Fruit fly (Drosophila melanogaster) whole organism, embryonic: ENCODE measurements around the gene Appl.

Experiments
- CG10209 ChIP-seq: fragments of 200-800 bp; sonication (Bioruptor generic); optimal IDR thresholded peaks from 3 replicates; lab custom pipeline; 2017; ENCODE audit warnings: missing biosample characterization, mild to moderate bottlenecking, missing genetic modification characterization, missing genetic modification reagents
- CG10431 ChIP-seq: fragments of 200-800 bp; sonication (Bioruptor generic); optimal IDR thresholded peaks from 3 replicates; lab custom pipeline; 2018; ENCODE audit warnings: missing biosample characterization, mild to moderate bottlenecking, missing genetic modification characterization
- CG12219 ChIP-seq: fragments of 200-800 bp; sonication (Bioruptor generic); optimal IDR thresholded peaks from 3 replicates; lab custom pipeline; 2018; ENCODE audit warnings: missing biosample characterization, mild to moderate bottlenecking, missing genetic modification characterization
- CG12391 ChIP-seq: fragments of 200-800 bp; sonication (Bioruptor generic); optimal IDR thresholded peaks from 3 replicates; lab custom pipeline; 2018; ENCODE audit warnings: missing biosample characterization, mild to moderate bottlenecking, missing genetic modification characterization, moderate library complexity
- CG12769 ChIP-seq: fragments of 200-800 bp; sonication (Bioruptor generic); optimal IDR thresholded peaks from 2 replicates; lab custom pipeline; 2019; ENCODE audit warnings: missing biosample characterization, mild to moderate bottlenecking, missing genetic modification characterization, moderate library complexity
- CG14441 ChIP-seq: fragments of 200-800 bp; sonication (Bioruptor generic); IDR thresholded peaks from 2 replicates; pipeline ENCODE4 v1.3.6; 2022; ENCODE audit warnings: missing biosample characterization, missing genetic modification characterization
- CG14965 ChIP-seq: fragments of 200-800 bp; sonication (Bioruptor generic); optimal IDR thresholded peaks from 2 replicates; lab custom pipeline; 2016; ENCODE audit warnings: missing biosample characterization, missing genetic modification characterization, borderline replicate concordance
- CG15011 ChIP-seq: fragments of 200-800 bp; sonication (Bioruptor generic); optimal IDR thresholded peaks from 3 replicates; lab custom pipeline; 2018; ENCODE audit warnings: missing biosample characterization, mild to moderate bottlenecking, missing genetic modification characterization
- CG15514 ChIP-seq: fragments of 200-800 bp; sonication (Bioruptor generic); optimal IDR thresholded peaks from 3 replicates; lab custom pipeline; 2017; ENCODE audit warnings: missing biosample characterization, missing genetic modification characterization, mild to moderate bottlenecking, moderate library complexity, missing genetic modification reagents
- CG17385 ChIP-seq: fragments of 200-800 bp; sonication (Bioruptor generic); optimal IDR thresholded peaks from 3 replicates; lab custom pipeline; 2018; ENCODE audit warnings: missing biosample characterization, mild to moderate bottlenecking, missing genetic modification characterization
- CG18262 ChIP-seq: fragments of 200-800 bp; optimal IDR thresholded peaks from 3 replicates; lab custom pipeline; 2019; ENCODE audit warnings: missing biosample characterization, mild to moderate bottlenecking, missing genetic modification characterization, moderate library complexity
- CG2678 ChIP-seq: fragments of 200-800 bp; sonication (Bioruptor generic); optimal IDR thresholded peaks from 3 replicates; lab custom pipeline; 2019; ENCODE audit warnings: missing biosample characterization, mild to moderate bottlenecking, missing genetic modification characterization, moderate library complexity
- CG2712 ChIP-seq: fragments of 200-800 bp; optimal IDR thresholded peaks from 3 replicates; lab custom pipeline; 2019; ENCODE audit warnings: missing biosample characterization, mild to moderate bottlenecking, missing genetic modification characterization, moderate library complexity
- CG30403 ChIP-seq: fragments of 200-800 bp; sonication (Bioruptor generic); optimal IDR thresholded peaks from 3 replicates; lab custom pipeline; 2016; ENCODE audit warnings: missing biosample characterization, missing genetic modification characterization
- CG30431 ChIP-seq: fragments of 200-800 bp; sonication (Bioruptor generic); optimal IDR thresholded peaks from 2 replicates; lab custom pipeline; 2017; ENCODE audit warnings: missing biosample characterization, missing genetic modification characterization
- CG33557 ChIP-seq: fragments of 200-800 bp; sonication (Bioruptor generic); optimal IDR thresholded peaks from 2 replicates; lab custom pipeline; 2019; ENCODE audit warnings: missing biosample characterization, mild to moderate bottlenecking, missing genetic modification characterization, moderate library complexity
- CG42726 ChIP-seq: fragments of 200-800 bp; sonication (Bioruptor generic); IDR thresholded peaks from 2 replicates; pipeline ENCODE4 v1.3.6; 2022; ENCODE audit warnings: missing biosample characterization, missing genetic modification characterization; ENCODE audit not compliant: partially characterized antibody
- CG6683 ChIP-seq: fragments of 200-800 bp; sonication (Bioruptor generic); optimal IDR thresholded peaks from 2 replicates; lab custom pipeline; 2017; ENCODE audit warnings: missing biosample characterization, mild to moderate bottlenecking, missing genetic modification characterization, missing genetic modification reagents
- CG7839 ChIP-seq: fragments of 200-800 bp; sonication (Bioruptor generic); optimal IDR thresholded peaks from 3 replicates; lab custom pipeline; 2018; ENCODE audit warnings: missing biosample characterization, mild to moderate bottlenecking, missing genetic modification characterization, moderate library complexity
- Camta ChIP-seq: fragments of 200-800 bp; sonication (Bioruptor generic); optimal IDR thresholded peaks from 2 replicates; lab custom pipeline; 2016; ENCODE audit warnings: missing biosample characterization, missing genetic modification characterization
- Elba2 ChIP-seq: fragments of 200-800 bp; sonication (Bioruptor generic); optimal IDR thresholded peaks from 3 replicates; lab custom pipeline; 2016; ENCODE audit warnings: missing biosample characterization, missing genetic modification characterization
- Ets65A ChIP-seq: fragments of 200-800 bp; sonication (Bioruptor generic); peaks from one replicate; lab custom pipeline; 2016; ENCODE audit warnings: missing biosample characterization, missing genetic modification characterization
- HLH3B ChIP-seq: fragments of 200-800 bp; sonication (Bioruptor generic); IDR thresholded peaks from 2 replicates; pipeline ENCODE4 v1.3.6; 2022; ENCODE audit warnings: missing biosample characterization, missing genetic modification characterization
- HLH4C ChIP-seq: fragments of 200-800 bp; sonication (Bioruptor generic); IDR thresholded peaks from 3 replicates; pipeline ENCODE4 v1.3.6; 2022; ENCODE audit warnings: missing biosample characterization, missing genetic modification characterization; ENCODE audit not compliant: partially characterized antibody
- HLHmδ ChIP-seq: fragments of 200-800 bp; sonication (Bioruptor generic); optimal IDR thresholded peaks from 2 replicates; lab custom pipeline; 2018; ENCODE audit warnings: missing biosample characterization, mild to moderate bottlenecking, missing genetic modification characterization, moderate library complexity
- HmgZ ChIP-seq: fragments of 200-800 bp; sonication (Bioruptor generic); optimal IDR thresholded peaks from 2 replicates; lab custom pipeline; 2018; ENCODE audit warnings: missing biosample characterization, mild to moderate bottlenecking, missing genetic modification characterization
- Hmr ChIP-seq: fragments of 200-800 bp; sonication (Bioruptor generic); optimal IDR thresholded peaks from 3 replicates; lab custom pipeline; 2017; ENCODE audit warnings: mild to moderate bottlenecking, missing biosample characterization, missing genetic modification reagents, missing genetic modification characterization
- Lhr ChIP-seq: fragments of 200-800 bp; sonication (Bioruptor generic); optimal IDR thresholded peaks from 3 replicates; lab custom pipeline; 2017; ENCODE audit warnings: mild to moderate bottlenecking, missing biosample characterization, missing genetic modification reagents, missing genetic modification characterization
- Ptx1 ChIP-seq: fragments of 200-800 bp; sonication (Bioruptor generic); IDR thresholded peaks from 2 replicates; pipeline ENCODE4 v1.3.6; 2022; ENCODE audit warnings: missing biosample characterization, missing genetic modification characterization
- TFAM ChIP-seq: fragments of 200-800 bp; sonication (Bioruptor generic); optimal IDR thresholded peaks from 2 replicates; lab custom pipeline; 2017; ENCODE audit warnings: missing biosample characterization, missing genetic modification characterization, inconsistent platforms
- Usf ChIP-seq: fragments of 200-800 bp; sonication (Bioruptor generic); optimal IDR thresholded peaks from 2 replicates; lab custom pipeline; 2017; ENCODE audit warnings: missing genotype, missing biosample characterization, missing genetic modification characterization
- YL-1 ChIP-seq: fragments of 200-800 bp; sonication (Bioruptor generic); optimal IDR thresholded peaks from 3 replicates; lab custom pipeline; 2017; ENCODE audit warnings: missing biosample characterization, mild to moderate bottlenecking, missing genetic modification characterization
- ab ChIP-seq: fragments of 200-800 bp; sonication (Bioruptor generic); optimal IDR thresholded peaks from 2 replicates; lab custom pipeline; 2016; ENCODE audit warnings: missing biosample characterization, missing genetic modification characterization
- gcm ChIP-seq: fragments of 200-800 bp; sonication (Bioruptor generic); optimal IDR thresholded peaks from 2 replicates; lab custom pipeline; 2019; ENCODE audit warnings: missing biosample characterization, mild to moderate bottlenecking, missing genetic modification characterization, moderate library complexity
- jigr1 ChIP-seq: fragments of 200-800 bp; sonication (Bioruptor generic); IDR thresholded peaks from 3 replicates; pipeline ENCODE4 v1.3.6; 2022; ENCODE audit warnings: missing biosample characterization, missing genetic modification characterization
- kah ChIP-seq: fragments of 200-800 bp; sonication (Bioruptor generic); optimal IDR thresholded peaks from 2 replicates; lab custom pipeline; 2018; ENCODE audit warnings: missing biosample characterization, mild to moderate bottlenecking, missing genetic modification characterization
- lbe ChIP-seq: fragments of 200-800 bp; sonication (Bioruptor generic); optimal IDR thresholded peaks from 2 replicates; lab custom pipeline; 2016; ENCODE audit warnings: missing biosample characterization, mild to moderate bottlenecking, missing genetic modification characterization
- lov ChIP-seq, 2 experiments: fragments of 200-800 bp in 1 of 2; fragments of >200 bp in 1 of 2; sonication (Bioruptor generic) in 1 of 2; IDR thresholded peaks in 1 of 2; optimal IDR thresholded peaks in 1 of 2; 2 replicates in 1 of 2; 3 replicates in 1 of 2; pipeline versions ENCODE4 v1.3.6 to Lab custom; 2017 to 2022; ENCODE audit warnings: missing biosample characterization in 1 of 2, missing genetic modification characterization in 1 of 2
- mirr ChIP-seq: fragments of 200-800 bp; sonication (Bioruptor generic); optimal IDR thresholded peaks from 3 replicates; lab custom pipeline; 2018; ENCODE audit warnings: missing biosample characterization, mild to moderate bottlenecking, missing genetic modification characterization
- mld ChIP-seq: fragments of 200-800 bp; sonication (Bioruptor generic); IDR thresholded peaks from 3 replicates; pipeline ENCODE4 v1.3.6; 2022; ENCODE audit warnings: missing biosample characterization, missing genetic modification characterization; ENCODE audit not compliant: partially characterized antibody
- prd ChIP-seq, 3 experiments: fragments of >200 bp in 2 of 3; fragments of 200-800 bp in 1 of 3; sonication (Bioruptor generic) in 1 of 3; optimal IDR thresholded peaks in 2 of 3; IDR thresholded peaks in 1 of 3; 2 replicates in 2 of 3; 3 replicates in 1 of 3; pipeline versions ENCODE4 v1.3.6 to Lab custom; 2017 to 2022; ENCODE audit warnings: missing biosample characterization in 1 of 3, missing genetic modification characterization in 1 of 3
- sc ChIP-seq, 3 experiments: fragments of >200 bp in 2 of 3; fragments of 200-800 bp in 1 of 3; sonication (Bioruptor generic) in 1 of 3; optimal IDR thresholded peaks; 2 replicates in 2 of 3; 3 replicates in 1 of 3; lab custom pipeline; 2017; ENCODE audit warnings: mild to moderate bottlenecking in 1 of 3, missing biosample characterization in 1 of 3, missing genetic modification characterization in 1 of 3, missing genetic modification reagents in 1 of 3
- scrt ChIP-seq: fragments of 200-800 bp; sonication (Bioruptor generic); optimal IDR thresholded peaks from 2 replicates; lab custom pipeline; 2018; ENCODE audit warnings: missing biosample characterization, mild to moderate bottlenecking, missing genetic modification characterization, moderate library complexity
- sens ChIP-seq: fragments of 200-800 bp; sonication (Bioruptor generic); peaks from one replicate; lab custom pipeline; 2016; ENCODE audit warnings: missing biosample characterization, missing genetic modification characterization
- tna ChIP-seq: fragments of 200-800 bp; sonication (Bioruptor generic); IDR thresholded peaks from 2 replicates; pipeline ENCODE4 v1.3.6; 2022; ENCODE audit warnings: missing biosample characterization, missing genetic modification characterization; ENCODE audit not compliant: partially characterized antibody

The Appl gene

DNA sequence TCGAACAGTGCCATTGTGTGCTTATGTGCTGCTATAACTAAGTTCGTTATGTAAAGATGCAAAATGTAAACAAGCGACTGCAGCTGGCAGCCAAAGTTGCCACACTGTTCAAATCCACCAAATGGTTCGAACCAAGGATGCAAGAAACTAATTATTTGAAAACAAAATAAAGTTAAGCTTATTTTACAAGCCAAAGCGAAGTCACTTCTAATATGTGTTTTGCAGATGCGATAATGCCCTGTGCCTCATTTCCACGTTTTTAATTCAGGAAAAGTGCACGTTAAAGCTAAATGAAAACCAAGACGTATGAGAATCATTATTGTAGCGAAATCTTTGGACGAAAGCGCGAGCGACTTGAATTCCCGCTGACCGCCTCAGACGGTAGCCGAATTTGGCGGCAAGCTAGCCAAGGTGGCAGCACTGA lies 90.8 kb downstream of the Appl start, which contains the start of the genes CG13365 and Vsp37A (continued):
- TF ChIP-seq CG18262 (peak; percentile 32), jigr1 (0 out of 3 replicates have a peak, but pooled peaks have one; percentile 16), CG14965 (GFP tag; lab: Kevin White, UChicago) (no peak), HLHmδ (GFP tag; lab: Kevin White, UChicago) (no peak), CG10431 (GFP tag; lab: Kevin White, UChicago) (no peak), CG6683 (GFP tag; lab: Kevin White, UChicago) (no peak), TFAM (GFP tag; lab: Kevin White, UChicago) (no peak), HLH4C (no peak), CG30431 (GFP tag; lab: Kevin White, UChicago) (no peak), CG15514 (GFP tag; lab: Kevin White, UChicago) (peak; percentile 85), Usf (GFP tag; lab: Kevin White, UChicago) (no peak), CG2712 (peak; percentile 38), CG17385 (peak; percentile 31), scrt (GFP tag; lab: Kevin White, UChicago) (no peak), gcm (GFP tag; lab: Kevin White, UChicago) (no peak), Hmr (GFP tag; lab: Kevin White, UChicago) (peak; percentile 47), HLH3B (GFP tag; lab: Robert Waterston, UW) (no peak), Ets65A (GFP tag; lab: Kevin White, UChicago) (peak; percentile 96), CG12769 (tag; lab: Kevin White, UChicago) (peak; percentile 28), CG10209 (GFP tag; lab: Kevin White, UChicago) (peak; percentile 18), CG2678 (peak; percentile 64), CG12391 (tag; lab: Kevin White, UChicago) (peak; percentile 52), Ptx1 (peak; percentile 41), Elba2 (no peak), CG7839 (peak; percentile 45), CG30403 (peak; percentile 52), YL-1 (GFP tag; lab: Kevin White, UChicago) (peak; percentile 66), sens (GFP tag; lab: Kevin White, UChicago) (peak; percentile 90), mirr (GFP tag; lab: Kevin White, UChicago) (no peak), lov (optimal IDR thresholded peaks at IDR 0.05; lab: Kevin White, UChicago) (no peak), lov (GFP tag; IDR thresholded peaks at IDR 0.05; lab: Robert Waterston, UW) (no peak), Lhr (GFP tag; lab: Kevin White, UChicago) (peak; percentile 56), CG14441 (GFP tag; lab: Robert Waterston, UW) (no peak; the same call in 1 of the 2 replicates), tna (GFP tag; lab: Robert Waterston, UW) (no peak), ab (GFP tag; lab: Kevin White, UChicago) (no peak), CG33557 (peak; percentile 34), Camta (peak; percentile 45), mld (GFP tag; lab: Robert Waterston, UW) (no peak), kah (no peak), HmgZ (tag; lab: Kevin White, UChicago) (peak; percentile 66), CG42726 (GFP tag; lab: Robert Waterston, UW) (no peak), CG15011 (GFP tag; lab: Kevin White, UChicago) (no peak), lbe (no peak), CG12219 (GFP tag; lab: Kevin White, UChicago) (no peak), sc (optimal IDR thresholded peaks at IDR 0.05; lab: Kevin White, UChicago) (no peak), sc (GFP tag; optimal IDR thresholded peaks at IDR 0.05; lab: Kevin White, UChicago) (no peak), prd (optimal IDR thresholded peaks at IDR 0.05; lab: Kevin White, UChicago) (no peak), prd (GFP tag; IDR thresholded peaks at IDR 0.05; lab: Robert Waterston, UW) (peak; percentile 46; the same call in 2 of the 3 replicates)
